Worm (Caenorhabditis elegans): ENCODE measurements around the gene ZK353.2.

DNA sequence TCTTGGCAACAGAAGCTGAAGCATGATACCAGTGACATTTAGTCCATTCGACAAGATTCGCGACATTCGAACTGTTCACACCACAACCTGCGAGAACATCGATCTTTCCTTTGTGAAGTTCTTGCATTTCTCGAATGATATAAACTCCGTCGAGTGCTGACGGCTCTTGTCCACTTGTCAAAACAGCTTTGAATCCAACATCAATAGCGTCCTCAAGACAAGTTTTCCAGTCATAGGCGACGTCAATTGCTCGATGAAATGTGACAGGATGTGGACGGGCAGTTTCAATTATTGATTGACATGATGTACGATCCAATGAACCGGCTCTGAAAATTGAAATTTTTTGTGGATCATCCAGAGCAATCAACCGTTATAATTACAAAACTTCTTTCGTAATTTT, 4.1 kb downstream of the ZK353.2 start:
- no peak for TF ChIP-seq nhr-11 (tag; optimal IDR thresholded peaks at IDR 0.05)
- no peak for TF ChIP-seq mdl-1 (tag; optimal IDR thresholded peaks at IDR 0.05)
- TF ChIP-seq F44E2.7 (GFP tag; IDR thresholded peaks at IDR 0.05): no peak
- TF ChIP-seq ceh-82 (tag; optimal IDR thresholded peaks at IDR 0.05): no peak
- TF ChIP-seq fos-1 (tag; optimal IDR thresholded peaks at IDR 0.05): no peak
- no peak for TF ChIP-seq R02D3.7 (tag; optimal IDR thresholded peaks at IDR 0.05)
- TF ChIP-seq Y105C5A.15 (GFP tag; IDR thresholded peaks at IDR 0.05): no peak
- no peak for TF ChIP-seq nhr-41 (GFP tag; IDR thresholded peaks at IDR 0.05)
- no peak for TF ChIP-seq F37D6.2 (tag; optimal IDR thresholded peaks at IDR 0.05)
- no peak for TF ChIP-seq nhr-237 (tag; optimal IDR thresholded peaks at IDR 0.05)
- no peak for TF ChIP-seq egl-27 (tag; optimal IDR thresholded peaks at IDR 0.05)
- no peak for TF ChIP-seq pqm-1 (tag; optimal IDR thresholded peaks at IDR 0.05)
